Fruit fly (Drosophila melanogaster): ENCODE measurements around the gene MTA1-like.

The MTA1-like gene

DNA sequence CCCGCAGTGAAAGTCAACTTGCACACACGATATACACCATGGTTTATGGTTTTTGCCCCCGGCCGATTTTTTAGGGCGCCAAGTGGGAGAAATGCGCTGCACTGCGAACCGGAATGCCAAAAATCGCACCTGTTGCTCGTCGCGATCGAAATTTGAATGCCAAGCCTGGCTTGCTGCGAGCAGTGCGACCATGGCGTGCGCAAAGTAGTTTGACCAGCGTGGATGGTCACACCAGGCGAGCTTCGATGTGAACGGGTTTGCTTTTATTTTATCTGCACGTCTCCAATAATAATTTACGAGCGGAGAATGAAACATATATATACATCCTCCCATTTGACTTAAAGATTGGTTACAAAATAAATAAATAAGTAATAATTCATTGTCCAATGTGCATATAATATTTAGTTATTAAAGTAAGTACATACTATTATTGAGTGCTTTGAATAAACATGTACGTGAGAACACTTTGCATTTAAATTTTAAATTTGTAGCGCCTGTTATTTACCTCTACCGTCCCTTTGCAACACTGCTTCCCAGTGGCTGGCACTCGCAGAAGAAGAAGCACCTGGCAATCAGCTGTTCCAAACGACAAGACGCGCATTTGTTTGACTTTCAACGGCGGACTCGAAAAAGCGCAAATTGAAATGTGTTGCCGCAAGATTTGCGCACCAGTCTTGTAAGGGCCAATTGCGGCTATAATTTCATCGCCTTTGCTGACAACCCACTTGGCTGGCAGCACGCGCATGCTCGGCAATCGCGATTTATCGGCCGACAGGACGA, 36.9 kb upstream of the MTA1-like start, which contains the start of the genes Rab23 and plx (continued):
- TF ChIP-seq CoRest (tag; optimal IDR thresholded peaks at IDR 0.05) (peak; percentile 49), Sry-δ (GFP tag; optimal IDR thresholded peaks at IDR 0.05) (peak; percentile 47), sob (GFP tag; IDR thresholded peaks at IDR 0.05) (peak; percentile 53), her (GFP tag; optimal IDR thresholded peaks at IDR 0.05) (no peak), crol (GFP tag; IDR thresholded peaks at IDR 0.05) (no peak), Bteb2 (GFP tag; optimal IDR thresholded peaks at IDR 0.05) (no peak), chm (GFP tag; IDR thresholded peaks at IDR 0.05) (0 out of 2 replicates have a peak, but pooled peaks have one; percentile 11), CG2712 (tag; optimal IDR thresholded peaks at IDR 0.05) (peak; percentile 21), lilli (GFP tag; optimal IDR thresholded peaks at IDR 0.05) (peak; percentile 37), CG15514 (GFP tag; optimal IDR thresholded peaks at IDR 0.05) (peak; percentile 62), CG1233 (GFP tag; optimal IDR thresholded peaks at IDR 0.05) (peak; percentile 18), lola (GFP tag; optimal IDR thresholded peaks at IDR 0.05) (no peak), CG14965 (GFP tag; optimal IDR thresholded peaks at IDR 0.05; ENCODE audit: borderline replicate concordance) (no peak), croc (GFP tag; conservative IDR thresholded peaks at IDR 0.05) (no peak), unc-4 (GFP tag; IDR thresholded peaks at IDR 0.05; ENCODE audit: partially characterized antibody) (peak; percentile 47; the same call in 1 of the 2 replicates), emc (GFP tag; optimal IDR thresholded peaks at IDR 0.05) (no peak), BEAF-32 (GFP tag; optimal IDR thresholded peaks at IDR 0.05) (peak; percentile 55), Dll (GFP tag; IDR thresholded peaks at IDR 0.05; ENCODE audit: partially characterized antibody) (0 out of 4 replicates have a peak, but pooled peaks have one; percentile 26), CG11085 (GFP tag; IDR thresholded peaks at IDR 0.05) (0 out of 2 replicates have a peak, but pooled peaks have one; percentile 21), mam (GFP tag; optimal IDR thresholded peaks at IDR 0.05) (peak; percentile 37), B-H2 (GFP tag; optimal IDR thresholded peaks at IDR 0.05) (peak; percentile 44), seq (GFP tag; IDR thresholded peaks at IDR 0.05) (peak; percentile 16; the same call in 1 of the 2 replicates), tap (tag; optimal IDR thresholded peaks at IDR 0.05) (no peak), Doc3 (GFP tag; IDR thresholded peaks at IDR 0.05; ENCODE audit: partially characterized antibody) (0 out of 3 replicates have a peak, but pooled peaks have one; percentile 7), tna (GFP tag; IDR thresholded peaks at IDR 0.05; ENCODE audit: partially characterized antibody) (no peak), fd64A (GFP tag; optimal IDR thresholded peaks at IDR 0.05) (no peak), Nf-YB (GFP tag; optimal IDR thresholded peaks at IDR 0.05) (no peak), CG17328 (GFP tag; IDR thresholded peaks at IDR 0.05) (0 out of 2 replicates have a peak, but pooled peaks have one; percentile 5), CG42726 (GFP tag; IDR thresholded peaks at IDR 0.05; ENCODE audit: partially characterized antibody) (peak; percentile 27; the same call in 1 of the 2 replicates), CG10267 (tag; optimal IDR thresholded peaks at IDR 0.05) (peak; percentile 98), Sin3A (optimal IDR thresholded peaks at IDR 0.05) (peak; percentile 94), CG12104 (GFP tag; optimal IDR thresholded peaks at IDR 0.05) (peak; percentile 48), CG1603 (tag; optimal IDR thresholded peaks at IDR 0.05) (peak; percentile 67), Dp (GFP tag; optimal IDR thresholded peaks at IDR 0.05) (peak; percentile 99), CG17802 (tag; optimal IDR thresholded peaks at IDR 0.05) (peak; percentile 85), crp (GFP tag; optimal IDR thresholded peaks at IDR 0.05) (peak; percentile 96 to 99), CG8290 (GFP tag; optimal IDR thresholded peaks at IDR 0.05) (no peak), CG8290 (tag; optimal IDR thresholded peaks at IDR 0.05) (peak in 1 of 2 experiments; percentile 56), ranshi (GFP tag; IDR thresholded peaks at IDR 0.05) (no peak), dmrt11E (tag; optimal IDR thresholded peaks at IDR 0.05) (peak; percentile 8), gce (GFP tag; IDR thresholded peaks at IDR 0.05) (no peak), CG1647 (GFP tag; optimal IDR thresholded peaks at IDR 0.05) (no peak), ab (GFP tag; optimal IDR thresholded peaks at IDR 0.05) (peak; percentile 31), NFAT (GFP tag; IDR thresholded peaks at IDR 0.05) (0 out of 2 replicates have a peak, but pooled peaks have one; percentile 2), kni (GFP tag; optimal IDR thresholded peaks at IDR 0.05) (peak; percentile 1), esg (GFP tag; conservative IDR thresholded peaks at IDR 0.05) (no peak), gem (tag; optimal IDR thresholded peaks at IDR 0.05) (peak; percentile 27), CG12299 (tag; optimal IDR thresholded peaks at IDR 0.05) (peak; percentile 18)
